Fruit fly (Drosophila melanogaster) whole organism, embryonic: ENCODE measurements around the gene Cyt-c1L.

Experiments used
- Ada2b ChIP-seq: fragments of 200-800 bp; sonication (Bioruptor generic); IDR thresholded peaks from 2 replicates; pipeline ENCODE4 v1.3.6; 2022; ENCODE audit warnings: missing biosample characterization, missing genetic modification characterization
- Asciz ChIP-seq: fragments of 200-800 bp; sonication (Bioruptor generic); optimal IDR thresholded peaks from 2 replicates; lab custom pipeline; 2017; ENCODE audit warnings: missing biosample characterization, mild to moderate bottlenecking, missing genetic modification characterization, missing genetic modification reagents
- BtbVII ChIP-seq: fragments of 200-800 bp; sonication (Bioruptor generic); optimal IDR thresholded peaks from 3 replicates; lab custom pipeline; 2017; ENCODE audit warnings: missing biosample characterization, mild to moderate bottlenecking, missing genetic modification characterization
- CG10431 ChIP-seq: fragments of 200-800 bp; sonication (Bioruptor generic); optimal IDR thresholded peaks from 3 replicates; lab custom pipeline; 2018; ENCODE audit warnings: missing biosample characterization, mild to moderate bottlenecking, missing genetic modification characterization
- CG10654 ChIP-seq: fragments of 200-800 bp; sonication (Bioruptor generic); optimal IDR thresholded peaks from 2 replicates; lab custom pipeline; 2016; ENCODE audit warnings: missing biosample characterization, missing genetic modification characterization
- CG11456 ChIP-seq: fragments of 200-800 bp; sonication (Bioruptor generic); IDR thresholded peaks from 3 replicates; pipeline ENCODE4 v1.3.6; 2022; ENCODE audit warnings: missing biosample characterization, missing genetic modification characterization
- CG12155 ChIP-seq: fragments of 200-800 bp; sonication (Bioruptor generic); optimal IDR thresholded peaks from 3 replicates; lab custom pipeline; 2016; ENCODE audit warnings: missing biosample characterization, missing genetic modification characterization
- CG13894 ChIP-seq: fragments of 200-800 bp; sonication (Bioruptor generic); optimal IDR thresholded peaks from 3 replicates; lab custom pipeline; 2018; ENCODE audit warnings: missing biosample characterization, mild to moderate bottlenecking, missing genetic modification characterization, moderate library complexity
- CG14014 ChIP-seq: fragments of 200-800 bp; sonication (Bioruptor generic); IDR thresholded peaks from 2 replicates; pipeline ENCODE4 v1.3.6; 2022; ENCODE audit warnings: missing biosample characterization, missing genetic modification characterization
- CG14441 ChIP-seq: fragments of 200-800 bp; sonication (Bioruptor generic); IDR thresholded peaks from 2 replicates; pipeline ENCODE4 v1.3.6; 2022; ENCODE audit warnings: missing biosample characterization, missing genetic modification characterization
- CG33213 ChIP-seq: fragments of 200-800 bp; sonication (Bioruptor generic); optimal IDR thresholded peaks from 3 replicates; lab custom pipeline; 2016; ENCODE audit warnings: missing biosample characterization, missing genetic modification characterization
- CG34422 ChIP-seq: fragments of 200-800 bp; sonication (Bioruptor generic); IDR thresholded peaks from 3 replicates; pipeline ENCODE4 v1.3.6; 2022; ENCODE audit warnings: missing biosample characterization, missing genetic modification characterization
- CG3726 ChIP-seq: fragments of 200-800 bp; sonication (Bioruptor generic); IDR thresholded peaks from 3 replicates; pipeline ENCODE4, ENCODE4 v1.3.6; 2022; ENCODE audit warnings: missing biosample characterization, missing genetic modification characterization
- CG3995 ChIP-seq: fragments of 200-800 bp; sonication (Bioruptor generic); optimal IDR thresholded peaks from 3 replicates; lab custom pipeline; 2016; ENCODE audit warnings: missing biosample characterization, missing genetic modification characterization
- CG4328 ChIP-seq: fragments of 200-800 bp; sonication (Bioruptor generic); optimal IDR thresholded peaks from 3 replicates; lab custom pipeline; 2017; ENCODE audit warnings: missing biosample characterization, missing genetic modification reagents, missing genetic modification characterization
- CG7745 ChIP-seq: fragments of 200-800 bp; sonication (Bioruptor generic); optimal IDR thresholded peaks from 2 replicates; lab custom pipeline; 2018; ENCODE audit warnings: missing biosample characterization, mild to moderate bottlenecking, missing genetic modification characterization, moderate library complexity
- Dbx ChIP-seq: fragments of 200-800 bp; sonication (Bioruptor generic); IDR thresholded peaks from 3 replicates; pipeline ENCODE4 v1.3.6; 2022; ENCODE audit warnings: missing biosample characterization, missing genetic modification characterization
- Ets65A ChIP-seq: fragments of 200-800 bp; sonication (Bioruptor generic); peaks from one replicate; lab custom pipeline; 2016; ENCODE audit warnings: missing biosample characterization, missing genetic modification characterization
- Fer3 ChIP-seq: fragments of 200-800 bp; sonication (Bioruptor generic); optimal IDR thresholded peaks from 2 replicates; lab custom pipeline; 2018; ENCODE audit warnings: missing biosample characterization, mild to moderate bottlenecking, missing genetic modification characterization, moderate library complexity
- GATAe ChIP-seq: fragments of 200-800 bp; sonication (Bioruptor generic); conservative IDR thresholded peaks from 2 replicates; pipeline ENCODE4 v1.3.6; 2022; ENCODE audit warnings: missing biosample characterization, missing genetic modification characterization
- H15 ChIP-seq: fragments of 200-800 bp; sonication (Bioruptor generic); IDR thresholded peaks from 3 replicates; pipeline ENCODE4 v1.3.6; 2022; ENCODE audit warnings: missing biosample characterization, missing genetic modification characterization
- HLH4C ChIP-seq: fragments of 200-800 bp; sonication (Bioruptor generic); IDR thresholded peaks from 3 replicates; pipeline ENCODE4 v1.3.6; 2022; ENCODE audit warnings: missing biosample characterization, missing genetic modification characterization; ENCODE audit not compliant: partially characterized antibody
- Hmx ChIP-seq: fragments of 200-800 bp; sonication (Bioruptor generic); optimal IDR thresholded peaks from 2 replicates; lab custom pipeline; 2016; ENCODE audit warnings: missing biosample characterization, missing genetic modification characterization
- Kr ChIP-seq: fragments of 200-800 bp; sonication (Bioruptor generic); optimal IDR thresholded peaks from 2 replicates; lab custom pipeline; 2017; ENCODE audit warnings: missing biosample characterization, mild to moderate bottlenecking, missing genetic modification characterization
- Mrtf ChIP-seq: fragments of 200-800 bp; sonication (Bioruptor generic); IDR thresholded peaks from 3 replicates; pipeline ENCODE4 v1.3.6; 2022; ENCODE audit warnings: missing biosample characterization, missing genetic modification characterization
- Myb ChIP-seq: fragments of 200-800 bp; sonication (Bioruptor generic); optimal IDR thresholded peaks from 2 replicates; lab custom pipeline; 2016; ENCODE audit warnings: missing biosample characterization, missing genetic modification characterization
- NFAT ChIP-seq: fragments of 200-800 bp; sonication (Bioruptor generic); IDR thresholded peaks from 2 replicates; pipeline ENCODE4 v1.3.6; 2022; ENCODE audit warnings: missing biosample characterization, missing genetic modification characterization
- Opbp ChIP-seq: fragments of 200-800 bp; sonication (Bioruptor generic); IDR thresholded peaks from 3 replicates; pipeline ENCODE4 v1.3.6; 2022; ENCODE audit warnings: missing biosample characterization, missing genetic modification characterization; ENCODE audit not compliant: partially characterized antibody
- Rx ChIP-seq: fragments of 200-800 bp; sonication (Bioruptor generic); IDR thresholded peaks from 2 replicates; pipeline ENCODE4 v1.3.6; 2022; ENCODE audit warnings: missing biosample characterization, missing genetic modification characterization
- aop ChIP-seq: fragments of 200-800 bp; sonication (Bioruptor generic); IDR thresholded peaks from 2 replicates; pipeline ENCODE4 v1.3.6; 2022; ENCODE audit warnings: missing biosample characterization, missing genetic modification characterization
- bab2 ChIP-seq: fragments of 200-800 bp; sonication (Bioruptor generic); optimal IDR thresholded peaks from 2 replicates; lab custom pipeline; 2016; ENCODE audit warnings: missing biosample characterization, missing genetic modification characterization
- bowl ChIP-seq: fragments of 200-800 bp; sonication (Bioruptor generic); IDR thresholded peaks from 2 replicates; pipeline ENCODE4 v1.3.6; 2022; ENCODE audit warnings: missing biosample characterization, missing genetic modification characterization
- cato ChIP-seq: fragments of 200-800 bp; sonication (Bioruptor generic); optimal IDR thresholded peaks from 2 replicates; lab custom pipeline; 2016; ENCODE audit warnings: missing biosample characterization, missing genetic modification characterization, borderline replicate concordance
- crol ChIP-seq: fragments of 200-800 bp; sonication (Bioruptor generic); IDR thresholded peaks from 2 replicates; pipeline ENCODE4 v1.3.6; 2022; ENCODE audit warnings: missing biosample characterization, missing genetic modification characterization
- dan ChIP-seq: fragments of 200-800 bp; sonication (Bioruptor generic); IDR thresholded peaks from 2 replicates; pipeline ENCODE4 v1.3.6; 2022; ENCODE audit warnings: missing biosample characterization, missing genetic modification characterization
- dysf ChIP-seq: fragments of 200-800 bp; sonication (Bioruptor generic); IDR thresholded peaks from 3 replicates; pipeline ENCODE4 v1.3.6; 2022; ENCODE audit warnings: missing biosample characterization, missing genetic modification characterization
- exex ChIP-seq: fragments of 200-800 bp; sonication (Bioruptor generic); optimal IDR thresholded peaks from 4 replicates; lab custom pipeline; 2018; ENCODE audit warnings: missing biosample characterization, mild to moderate bottlenecking, missing genetic modification characterization, moderate library complexity
- eyg ChIP-seq: fragments of 200-800 bp; sonication (Bioruptor generic); optimal IDR thresholded peaks from 3 replicates; lab custom pipeline; 2016; ENCODE audit warnings: missing biosample characterization, missing genetic modification characterization
- gcm ChIP-seq: fragments of 200-800 bp; sonication (Bioruptor generic); optimal IDR thresholded peaks from 2 replicates; lab custom pipeline; 2019; ENCODE audit warnings: missing biosample characterization, mild to moderate bottlenecking, missing genetic modification characterization, moderate library complexity
- hb ChIP-seq: fragments of 200-800 bp; sonication (Bioruptor generic); IDR thresholded peaks from 3 replicates; pipeline ENCODE4 v1.3.6; 2022; ENCODE audit warnings: missing biosample characterization, missing genetic modification characterization; ENCODE audit not compliant: partially characterized antibody
- lola ChIP-seq, 3 experiments: fragments of >200 bp in 2 of 3; fragments of 200-800 bp in 1 of 3; sonication (Bioruptor generic) in 1 of 3; optimal IDR thresholded peaks; 2 replicates each; lab custom pipeline; 2017 to 2019; ENCODE audit warnings: missing biosample characterization in 3 of 3, missing genetic modification characterization in 3 of 3, mild to moderate bottlenecking in 1 of 3, moderate library complexity in 1 of 3
- prd ChIP-seq, 3 experiments: fragments of >200 bp in 2 of 3; fragments of 200-800 bp in 1 of 3; sonication (Bioruptor generic) in 1 of 3; optimal IDR thresholded peaks in 2 of 3; IDR thresholded peaks in 1 of 3; 2 replicates in 2 of 3; 3 replicates in 1 of 3; pipeline versions ENCODE4 v1.3.6 to Lab custom; 2017 to 2022; ENCODE audit warnings: missing biosample characterization in 1 of 3, missing genetic modification characterization in 1 of 3
- pum ChIP-seq: fragments of 200-800 bp; sonication (Bioruptor generic); optimal IDR thresholded peaks from 2 replicates; lab custom pipeline; 2016; ENCODE audit warnings: missing biosample characterization, missing genetic modification characterization
- ranshi ChIP-seq: fragments of 200-800 bp; sonication (Bioruptor generic); IDR thresholded peaks from 2 replicates; pipeline ENCODE4 v1.3.6; 2022; ENCODE audit warnings: missing biosample characterization, missing genetic modification characterization
- salm ChIP-seq: fragments of 200-800 bp; sonication (Bioruptor generic); optimal IDR thresholded peaks from 2 replicates; lab custom pipeline; 2018; ENCODE audit warnings: missing biosample characterization, mild to moderate bottlenecking, missing genetic modification characterization
- sima ChIP-seq: fragments of 200-800 bp; sonication (Bioruptor generic); optimal IDR thresholded peaks from 2 replicates; lab custom pipeline; 2016; ENCODE audit warnings: missing biosample characterization, missing genetic modification characterization
- slbo ChIP-seq: fragments of 200-800 bp; sonication (Bioruptor generic); IDR thresholded peaks from 2 replicates; pipeline ENCODE4 v1.3.6; 2022; ENCODE audit warnings: missing biosample characterization, missing genetic modification characterization
- so ChIP-seq: fragments of 200-800 bp; sonication (Bioruptor generic); IDR thresholded peaks from 3 replicates; pipeline ENCODE4 v1.3.6; 2022; ENCODE audit warnings: missing biosample characterization, missing genetic modification characterization
- wdn ChIP-seq: fragments of 200-800 bp; sonication (Bioruptor generic); IDR thresholded peaks from 2 replicates; pipeline ENCODE4 v1.3.6; 2022; ENCODE audit warnings: missing biosample characterization, missing genetic modification characterization
- z ChIP-seq: fragments of 200-800 bp; sonication (Bioruptor generic); IDR thresholded peaks from 3 replicates; pipeline ENCODE4 v1.3.6; 2022; ENCODE audit warnings: missing biosample characterization, missing genetic modification characterization

Gene Cyt-c1L

DNA sequence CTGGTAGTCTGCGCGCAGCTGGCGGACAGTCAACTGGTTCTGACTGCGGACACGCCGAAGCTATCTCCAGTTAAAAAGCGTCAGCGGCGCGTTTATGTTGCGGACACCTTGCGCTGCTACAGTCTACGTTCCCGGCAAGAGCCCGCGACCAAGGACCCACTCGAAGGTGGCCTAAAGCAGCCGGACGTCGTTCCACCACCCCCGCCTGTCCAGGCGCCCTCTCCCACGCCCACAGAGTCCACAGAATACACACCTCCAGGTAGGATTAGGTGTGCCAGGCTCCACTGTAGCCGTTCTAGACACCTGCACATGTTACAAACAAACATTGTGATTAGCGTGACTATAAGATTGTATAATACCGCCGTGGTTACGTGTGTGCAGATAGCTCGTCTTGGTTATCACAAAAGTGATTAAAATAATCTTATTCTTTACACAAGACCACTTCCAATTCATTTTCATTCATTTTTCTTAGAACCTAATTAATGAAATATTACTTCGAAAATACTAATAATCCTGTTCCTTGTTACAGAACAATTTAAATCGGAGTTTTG, 26.7 kb upstream of the Cyt-c1L start (continued):
- TF ChIP-seq Opbp (GFP tag; lab: Robert Waterston, UW) (no peak), CG4328 (GFP tag; lab: Kevin White, UChicago) (no peak), prd (optimal IDR thresholded peaks at IDR 0.05; lab: Kevin White, UChicago) (no peak), prd (GFP tag; IDR thresholded peaks at IDR 0.05; lab: Robert Waterston, UW) (0 out of 3 replicates have a peak, but pooled peaks have one; percentile 11), CG10431 (GFP tag; lab: Kevin White, UChicago) (no peak), CG12155 (no peak), CG34422 (GFP tag; lab: Robert Waterston, UW) (0 out of 3 replicates have a peak, but pooled peaks have one; percentile 19), aop (no peak), so (GFP tag; lab: Robert Waterston, UW) (no peak), pum (GFP tag; lab: Kevin White, UChicago) (no peak), HLH4C (no peak), eyg (GFP tag; lab: Kevin White, UChicago) (no peak), Kr (no peak), sima (GFP tag; lab: Kevin White, UChicago) (no peak), CG13894 (tag; lab: Kevin White, UChicago) (no peak), Ada2b (GFP tag; lab: Robert Waterston, UW) (0 out of 2 replicates have a peak, but pooled peaks have one; percentile 15), ranshi (GFP tag; lab: Robert Waterston, UW) (peak; percentile 50; the same call in 1 of the 2 replicates), Asciz (GFP tag; lab: Kevin White, UChicago) (no peak), bab2 (GFP tag; lab: Kevin White, UChicago) (no peak), NFAT (GFP tag; lab: Robert Waterston, UW) (peak; percentile 33; the same call in 1 of the 2 replicates), CG14441 (peak; percentile 42; the same call in 1 of the 2 replicates), lola (GFP tag; optimal IDR thresholded peaks at IDR 0.05; lab: Kevin White, UChicago) (no peak), H15 (GFP tag; lab: Robert Waterston, UW) (no peak), wdn (peak; percentile 37; the same call in 1 of the 2 replicates), CG3726 (GFP tag; lab: Robert Waterston, UW) (no peak), dysf (peak; percentile 24; the same call in 1 of the 3 replicates), CG7745 (tag; lab: Kevin White, UChicago) (no peak), bowl (GFP tag; lab: Robert Waterston, UW) (no peak), slbo (GFP tag; lab: Robert Waterston, UW) (peak; percentile 45; the same call in 1 of the 2 replicates), BtbVII (GFP tag; lab: Kevin White, UChicago) (no peak), dan (no peak), Hmx (GFP tag; lab: Kevin White, UChicago) (no peak), Dbx (GFP tag; lab: Robert Waterston, UW) (0 out of 3 replicates have a peak, but pooled peaks have one; percentile 55), salm (no peak), crol (GFP tag; lab: Robert Waterston, UW) (no peak), Ets65A (GFP tag; lab: Kevin White, UChicago) (no peak), Rx (0 out of 2 replicates have a peak, but pooled peaks have one; percentile 5), cato (GFP tag; lab: Kevin White, UChicago) (no peak), CG11456 (GFP tag; lab: Robert Waterston, UW) (peak; percentile 51; the same call in 1 of the 3 replicates), CG33213 (no peak), GATAe (GFP tag; lab: Robert Waterston, UW) (peak; percentile 49; the same call in 1 of the 2 replicates), hb (GFP tag; lab: Robert Waterston, UW) (no peak), Myb (GFP tag; lab: Kevin White, UChicago) (no peak), exex (peak; percentile 84), z (GFP tag; lab: Robert Waterston, UW) (no peak), CG3995 (GFP tag; lab: Kevin White, UChicago) (no peak), CG10654 (GFP tag; lab: Kevin White, UChicago) (no peak), Fer3 (no peak), gcm (GFP tag; lab: Kevin White, UChicago) (no peak), CG14014 (GFP tag; lab: Robert Waterston, UW) (peak; percentile 48; the same call in 1 of the 2 replicates), Mrtf (GFP tag; lab: Robert Waterston, UW) (no peak)
